Worm (Caenorhabditis elegans) whole organism, L4 larva: ENCODE data around the gene F59B1.2.

Source experiments
- aha-1 ChIP-seq: fragments of 150-350 bp; peaks from one replicate; lab custom pipeline; 2014; ENCODE audit warnings: missing biosample characterization, missing genetic modification characterization
- aly-2 ChIP-seq: sonication (generic microtip); optimal IDR thresholded peaks from 2 replicates; lab custom pipeline; 2018; ENCODE audit warnings: missing biosample characterization, missing genetic modification characterization
- ama-1 ChIP-seq: fragments of 150-350 bp; optimal IDR thresholded peaks from 2 replicates; lab custom pipeline; 2014; ENCODE audit warnings: inconsistent platforms, mixed read lengths
- ceh-32 ChIP-seq: sonication (generic microtip); optimal IDR thresholded peaks from 2 replicates; lab custom pipeline; 2016; ENCODE audit warnings: mild to moderate bottlenecking, missing genetic modification characterization, missing compliant biosample characterization; ENCODE audit not compliant: poor library complexity
- ceh-82 ChIP-seq: sonication (generic microtip); optimal IDR thresholded peaks from 2 replicates; lab custom pipeline; 2017; ENCODE audit warnings: missing biosample characterization, missing genetic modification characterization
- cey-2 ChIP-seq: sonication (generic microtip); optimal IDR thresholded peaks from 3 replicates; lab custom pipeline; 2017; ENCODE audit warnings: missing genetic modification characterization, mild to moderate bottlenecking, missing compliant biosample characterization, antibody characterized with exemption, borderline replicate concordance; ENCODE audit not compliant: insufficient read depth
- dmd-9 ChIP-seq: fragments of 200-800 bp; sonication (Bioruptor generic); IDR thresholded peaks from 2 replicates; pipeline ENCODE4 v1.3.6; 2022; ENCODE audit warnings: missing genetic modification reagents, missing genetic modification characterization, missing compliant biosample characterization
- dpl-1 ChIP-seq: fragments of 150-350 bp; optimal IDR thresholded peaks from 2 replicates; lab custom pipeline; 2014; ENCODE audit warnings: missing biosample characterization, missing genetic modification reagents, missing genetic modification characterization
- egl-43 ChIP-seq: fragments of 200-800 bp; sonication (Bioruptor generic); IDR thresholded peaks from 2 replicates; pipeline ENCODE4 v1.3.6; 2022; ENCODE audit warnings: missing genetic modification reagents, missing genetic modification characterization, missing compliant biosample characterization
- gei-8 ChIP-seq: fragments of 200-800 bp; sonication (Bioruptor generic); optimal IDR thresholded peaks from 2 replicates; lab custom pipeline; 2018; ENCODE audit warnings: mild to moderate bottlenecking, missing genetic modification characterization, missing compliant biosample characterization
- hif-1 ChIP-seq, 2 experiments: sonication (generic microtip); optimal IDR thresholded peaks; 2 replicates each; lab custom pipeline; 2016 to 2017; ENCODE audit warnings: missing compliant biosample characterization in 2 of 2, missing genetic modification characterization in 2 of 2, missing genetic modification reagents in 2 of 2, missing genotype in 2 of 2, mild to moderate bottlenecking in 1 of 2
- lin-39 ChIP-seq: fragments of 150-350 bp; optimal IDR thresholded peaks from 2 replicates; lab custom pipeline; 2014; ENCODE audit warnings: missing biosample characterization, missing genetic modification reagents, missing genetic modification characterization
- nhr-25 ChIP-seq: sonication (generic microtip); optimal IDR thresholded peaks from 2 replicates; lab custom pipeline; 2017; ENCODE audit warnings: missing genetic modification characterization, mild to moderate bottlenecking, missing compliant biosample characterization, antibody characterized with exemption, moderate library complexity, borderline replicate concordance; ENCODE audit not compliant: insufficient read depth
- nhr-28 ChIP-seq: fragments of 150-350 bp; optimal IDR thresholded peaks from 2 replicates; lab custom pipeline; 2014; ENCODE audit warnings: missing biosample characterization, missing genetic modification characterization
- nhr-41 ChIP-seq: fragments of 200-800 bp; sonication (Bioruptor generic); IDR thresholded peaks from 2 replicates; pipeline ENCODE4 v1.3.6; 2022; ENCODE audit warnings: missing genetic modification reagents, missing genetic modification characterization, missing compliant biosample characterization
- nhr-6 ChIP-seq: fragments of 150-350 bp; optimal IDR thresholded peaks from 2 replicates; lab custom pipeline; 2014; ENCODE audit warnings: missing biosample characterization, missing genetic modification characterization
- tag-97 ChIP-seq: fragments of 200-800 bp; sonication (Bioruptor generic); IDR thresholded peaks from 2 replicates; pipeline ENCODE4 v1.3.6; 2022; ENCODE audit warnings: missing genetic modification characterization, missing compliant biosample characterization
- tra-1 ChIP-seq: fragments of 200-800 bp; sonication (Bioruptor generic); IDR thresholded peaks from 2 replicates; pipeline ENCODE4 v1.3.6; 2022; ENCODE audit warnings: missing genetic modification reagents, missing genetic modification characterization, missing compliant biosample characterization
- unc-62 ChIP-seq, 3 experiments: fragments of 150-350 bp in 1 of 3; sonication (generic microtip); optimal IDR thresholded peaks in 2 of 3; peaks in 1 of 3; 1 replicate in 1 of 3; 2 replicates in 2 of 3; lab custom pipeline; 2014 to 2017; ENCODE audit warnings: missing biosample characterization in 3 of 3, missing genetic modification characterization in 3 of 3, missing genetic modification reagents in 3 of 3, missing genotype in 1 of 3
- zfp-2 ChIP-seq: sonication (generic microtip); optimal IDR thresholded peaks from 2 replicates; lab custom pipeline; 2016; ENCODE audit warnings: mild to moderate bottlenecking, missing genetic modification characterization, missing compliant biosample characterization
- zip-2 ChIP-seq: fragments of 150-350 bp; optimal IDR thresholded peaks from 2 replicates; lab custom pipeline; 2014; ENCODE audit warnings: missing biosample characterization, missing genetic modification characterization

F59B1.2 gene

DNA sequence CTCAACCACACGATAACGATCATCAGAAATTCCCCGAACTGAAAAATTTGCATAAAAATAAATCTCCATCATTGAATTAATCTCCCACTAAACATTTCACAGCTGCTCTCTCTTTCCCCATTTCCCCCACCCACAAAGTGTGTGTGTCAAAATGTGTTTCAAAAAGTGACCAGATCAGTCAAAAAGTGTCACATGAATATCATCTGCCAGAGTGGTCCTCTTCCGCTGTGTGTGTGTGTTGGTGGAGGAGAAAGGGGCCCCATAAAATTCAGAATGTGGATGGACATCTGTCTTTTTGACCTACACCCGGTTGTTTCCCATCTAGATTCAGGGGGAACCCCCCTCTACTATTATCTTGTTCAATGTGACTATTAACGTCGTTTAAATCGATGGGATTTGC lies 44.1 kb downstream of the F59B1.2 start (continued):
- TF ChIP-seq ceh-32: no peak
- TF ChIP-seq nhr-25 (tag; lab: Kevin White, UChicago): no peak
- TF ChIP-seq, all 104 proteins: peak for 3

DNA sequence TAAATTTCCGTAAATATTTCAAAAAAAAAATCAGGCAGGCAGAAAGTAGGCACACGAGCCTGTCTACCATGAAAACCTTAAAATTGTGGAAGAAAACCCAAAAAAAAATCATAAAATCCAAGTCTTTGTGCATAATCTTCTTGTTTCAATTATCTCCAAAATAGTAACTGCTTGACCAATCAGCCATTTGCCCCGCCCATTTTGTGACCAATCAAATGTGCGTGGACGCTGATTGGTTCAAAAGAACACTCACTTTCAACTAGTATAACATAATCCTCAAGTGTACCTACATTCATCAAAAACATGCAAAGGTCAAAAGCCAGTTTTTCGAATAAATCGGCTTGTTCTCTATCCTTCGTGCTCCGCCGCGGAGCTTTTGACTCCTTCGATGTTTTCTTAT lies 45.4 kb downstream of the F59B1.2 start:
- TF ChIP-seq aha-1 (tag; lab: Kevin White, UChicago) (peak; percentile 51), zfp-2 (no peak), cey-2 (tag; lab: Kevin White, UChicago) (no peak), nhr-6 (tag; lab: Kevin White, UChicago) (no peak), lin-39 (tag; lab: Kevin White, UChicago) (no peak), aly-2 (tag; lab: Kevin White, UChicago) (no peak), dmd-9 (GFP tag; lab: Robert Waterston, UW) (no peak), unc-62 (GFP tag; optimal IDR thresholded peaks at IDR 0.05 in 1 of 2; lab: Kevin White, UChicago) (peak in 1 of 2 experiments; percentile 71), unc-62 (tag; optimal IDR thresholded peaks at IDR 0.05; lab: Kevin White, UChicago) (no peak), nhr-28 (no peak)

DNA sequence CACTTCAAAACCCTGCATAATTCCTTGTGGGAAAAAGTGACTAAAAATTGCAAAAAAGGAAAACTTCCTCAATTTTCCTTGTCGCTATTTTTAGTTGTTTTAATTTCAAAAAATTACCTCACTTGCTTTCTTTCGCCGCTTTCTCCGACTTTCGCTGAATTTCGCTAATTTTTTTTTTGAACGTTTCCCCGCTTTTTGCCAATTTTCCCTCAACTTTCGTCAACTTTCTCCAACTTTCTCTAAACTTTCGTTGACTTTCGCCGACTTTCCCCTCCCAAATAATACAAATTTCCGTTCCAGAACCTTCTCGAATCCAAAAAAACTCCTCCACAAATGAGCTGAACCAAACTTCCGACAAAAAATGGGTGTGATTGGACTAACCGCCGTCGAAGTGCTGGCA lies 49.4 kb downstream of the F59B1.2 start, which contains the start of gene W08A12.3:
W08A12.3 (plus strand) TSS at position 301 of the 400 bp plus-strand sequence.
- TF ChIP-seq tag-97: no peak
- TF ChIP-seq gei-8: no peak
- TF ChIP-seq egl-43 (GFP tag; lab: Robert Waterston, UW): no peak
- no peak for TF ChIP-seq ceh-32
- TF ChIP-seq ama-1 (lab: Kevin White, UChicago): no peak
- no peak for TF ChIP-seq nhr-28
- TF ChIP-seq ceh-82 (tag; lab: Kevin White, UChicago): no peak
- TF ChIP-seq nhr-41 (GFP tag; lab: Robert Waterston, UW): no peak
- no peak for TF ChIP-seq dpl-1 (GFP tag; lab: Kevin White, UChicago)
- TF ChIP-seq nhr-6 (tag; lab: Kevin White, UChicago): no peak
- no peak for TF ChIP-seq hif-1 (tag; optimal IDR thresholded peaks at IDR 0.05; lab: Kevin White, UChicago)
- no peak for TF ChIP-seq tra-1 (GFP tag; lab: Robert Waterston, UW)
- TF ChIP-seq zip-2 (tag; lab: Kevin White, UChicago): no peak
